Fruit fly (Drosophila melanogaster): ENCODE results near the gene slmb.

Gene slmb

DNA sequence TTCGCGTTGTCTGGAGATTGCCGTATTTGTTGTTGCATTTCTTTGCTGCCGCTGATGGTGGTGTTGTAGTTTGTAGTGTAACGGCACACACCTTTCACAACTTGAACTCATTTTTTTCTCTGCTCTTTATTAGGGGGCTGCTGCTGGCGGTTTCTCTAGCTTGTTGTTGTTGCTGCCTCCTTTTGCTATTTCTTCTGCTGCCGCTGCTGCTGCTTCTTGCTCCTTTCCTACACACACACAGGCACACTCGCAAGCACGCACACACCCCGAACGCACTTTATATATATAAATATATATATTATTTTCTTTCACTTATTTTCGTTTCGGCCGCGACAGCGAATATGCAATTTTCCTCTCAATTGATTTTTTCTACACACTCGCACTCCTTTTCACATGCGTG lies 30.1 kb downstream of the slmb start:
- TF ChIP-seq D1 (tag; optimal IDR thresholded peaks at IDR 0.05), result no peak
- TF ChIP-seq CG10348 (GFP tag; IDR thresholded peaks at IDR 0.05), result no peak
- no peak for TF ChIP-seq CG17806 (tag; optimal IDR thresholded peaks at IDR 0.05)
- no peak for TF ChIP-seq fd96Ca (GFP tag; IDR thresholded peaks at IDR 0.05)
- TF ChIP-seq CG13204 (GFP tag; optimal IDR thresholded peaks at IDR 0.05), result no peak
- no peak for TF ChIP-seq Pif1A (GFP tag; optimal IDR thresholded peaks at IDR 0.05)
- no peak for TF ChIP-seq CG14655 (GFP tag; optimal IDR thresholded peaks at IDR 0.05)
- TF ChIP-seq EcR (GFP tag; optimal IDR thresholded peaks at IDR 0.05), result no peak
- no peak for TF ChIP-seq CG15710 (tag; optimal IDR thresholded peaks at IDR 0.05)

DNA sequence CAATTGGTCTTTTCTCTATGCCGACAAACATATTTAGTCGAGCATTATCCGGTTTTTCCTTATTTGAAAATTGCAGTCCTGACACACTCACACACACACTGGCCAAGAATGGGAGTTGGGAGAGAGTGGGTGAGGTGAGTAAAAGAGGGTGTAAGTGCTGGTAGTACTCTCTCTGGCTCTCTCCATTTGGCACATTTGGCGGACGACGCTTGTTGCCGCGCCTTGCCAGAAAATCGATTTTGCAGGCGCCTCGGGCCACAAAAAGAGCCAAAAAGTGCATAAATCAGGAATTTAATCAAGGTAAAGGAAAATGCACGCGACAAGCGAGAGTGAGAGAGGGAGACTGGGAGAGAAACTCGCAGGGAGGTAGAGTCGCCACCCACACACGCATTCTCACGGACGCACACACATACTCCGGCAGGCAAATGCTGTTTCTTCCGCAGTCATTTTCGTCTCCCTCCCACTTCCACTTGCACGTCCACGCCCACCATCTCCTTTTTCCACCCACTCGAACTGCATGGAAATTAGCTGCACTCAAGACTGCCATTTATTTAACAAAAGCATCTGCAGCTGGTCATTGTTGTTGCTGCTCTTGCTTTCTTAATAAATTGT lies 30.6 kb downstream of the slmb start:
- TF ChIP-seq D1 (tag; optimal IDR thresholded peaks at IDR 0.05), result no peak
- TF ChIP-seq Snoo (tag; optimal IDR thresholded peaks at IDR 0.05), result no peak
- no peak for TF ChIP-seq CG13204 (GFP tag; optimal IDR thresholded peaks at IDR 0.05)
- peak; percentile 36; the same call in 2 of the 3 replicates for TF ChIP-seq fd96Ca (GFP tag; IDR thresholded peaks at IDR 0.05)
- TF ChIP-seq CG4496 (GFP tag; IDR thresholded peaks at IDR 0.05), result no peak
- TF ChIP-seq Ets98B (GFP tag; IDR thresholded peaks at IDR 0.05), result peak; percentile 10; the same call in 1 of the 2 replicates

DNA sequence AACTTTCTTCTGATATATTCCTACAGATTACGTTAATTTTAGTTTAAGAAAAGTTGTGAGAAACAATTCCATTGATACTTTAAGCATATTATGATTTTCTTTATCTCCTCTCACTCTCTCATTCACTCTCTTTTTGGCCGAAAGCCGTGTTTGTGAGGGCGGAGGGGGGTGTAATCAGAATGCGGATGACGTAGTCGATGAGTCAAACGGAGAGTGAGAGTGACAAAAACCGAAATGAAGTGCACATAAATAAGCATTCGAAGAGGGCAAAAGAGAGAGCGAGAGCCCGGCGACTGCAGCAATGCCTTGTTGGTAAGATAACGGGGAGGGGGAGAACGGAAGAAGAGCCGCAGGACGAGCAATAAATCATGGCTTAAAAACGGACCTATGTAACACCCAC lies 33.0 kb downstream of the slmb start:
- TF ChIP-seq CG14655 (GFP tag; optimal IDR thresholded peaks at IDR 0.05), result no peak
- TF ChIP-seq D1 (tag; optimal IDR thresholded peaks at IDR 0.05), result no peak
- no peak for TF ChIP-seq CG13204 (GFP tag; optimal IDR thresholded peaks at IDR 0.05)
- no peak for TF ChIP-seq Snoo (tag; optimal IDR thresholded peaks at IDR 0.05)
- TF ChIP-seq CG17806 (tag; optimal IDR thresholded peaks at IDR 0.05), result no peak
- TF ChIP-seq CG32121 (GFP tag; IDR thresholded peaks at IDR 0.05), result no peak
- no peak for TF ChIP-seq CG34367 (tag; optimal IDR thresholded peaks at IDR 0.05)
- no peak for TF ChIP-seq EcR (GFP tag; optimal IDR thresholded peaks at IDR 0.05)
- TF ChIP-seq CG10348 (GFP tag; IDR thresholded peaks at IDR 0.05), result no peak
- no peak for TF ChIP-seq CG12605 (GFP tag; IDR thresholded peaks at IDR 0.05)
- no peak for TF ChIP-seq fd96Ca (GFP tag; IDR thresholded peaks at IDR 0.05)
- no peak for TF ChIP-seq Pif1B (GFP tag; optimal IDR thresholded peaks at IDR 0.05)
- TF ChIP-seq CG15710 (tag; optimal IDR thresholded peaks at IDR 0.05), result no peak
- TF ChIP-seq gl (tag; optimal IDR thresholded peaks at IDR 0.05), result no peak
- TF ChIP-seq CG9948 (tag; optimal IDR thresholded peaks at IDR 0.05), result no peak

DNA sequence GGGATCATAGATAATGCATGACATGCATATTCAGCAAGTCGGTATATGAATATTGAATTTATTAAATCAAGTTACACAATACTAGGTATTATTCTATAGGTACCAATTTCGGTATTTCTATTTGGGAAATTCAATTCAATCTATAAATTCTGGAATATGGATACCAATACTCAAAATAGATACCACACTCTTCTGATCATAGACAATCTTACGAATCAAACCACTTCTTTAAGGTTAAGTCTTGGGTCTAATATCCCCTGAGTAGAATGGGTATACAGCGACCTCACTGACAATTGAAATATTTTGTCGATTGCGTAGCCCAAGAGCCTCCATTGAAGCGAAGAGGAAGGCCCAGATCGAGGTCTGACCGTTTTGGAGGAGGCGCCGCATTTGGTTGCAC lies 34.5 kb downstream of the slmb start:
- no peak for TF ChIP-seq gl (tag; optimal IDR thresholded peaks at IDR 0.05)
- TF ChIP-seq CG9948 (tag; optimal IDR thresholded peaks at IDR 0.05), result no peak

DNA sequence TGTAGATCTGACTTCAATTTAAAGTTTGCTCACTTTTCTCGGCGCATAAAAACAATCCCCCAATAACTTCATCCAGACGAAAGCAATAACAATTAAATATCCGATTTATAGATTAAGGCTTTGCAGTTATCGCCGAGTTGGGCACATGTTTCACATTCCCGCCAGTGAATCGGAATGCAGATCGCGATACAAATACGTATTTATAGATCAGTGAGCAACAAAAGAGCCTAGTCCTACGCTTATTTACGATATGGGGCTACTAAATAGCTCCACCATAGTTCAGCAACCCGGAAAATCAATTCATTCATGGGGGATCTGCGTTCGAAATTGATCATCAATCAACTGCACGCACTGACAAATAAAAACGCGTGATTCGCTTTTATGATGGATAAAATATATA lies 35.2 kb downstream of the slmb start:
- TF ChIP-seq EcR (GFP tag; optimal IDR thresholded peaks at IDR 0.05) (peak; percentile 64), gl (tag; optimal IDR thresholded peaks at IDR 0.05) (no peak)

DNA sequence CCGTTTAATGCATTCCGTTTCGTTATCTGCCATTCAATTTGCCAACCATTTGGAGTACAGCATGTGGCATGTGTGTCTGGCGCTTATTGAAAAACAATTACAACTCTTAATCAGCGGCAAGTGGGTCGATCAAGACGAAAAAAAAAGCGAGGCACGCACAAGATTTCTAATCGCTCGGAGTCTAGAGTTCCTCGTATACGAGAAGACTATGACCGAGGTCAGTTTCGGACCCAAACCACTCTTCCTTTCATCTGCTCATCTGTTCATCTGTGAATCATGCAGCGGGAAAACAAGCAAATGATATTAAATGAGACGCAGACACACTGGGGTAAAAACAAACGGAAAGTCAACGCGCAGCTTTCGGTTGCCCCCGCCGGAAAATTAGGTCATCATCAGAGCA lies 35.8 kb downstream of the slmb start:
- no peak for TF ChIP-seq Snoo (tag; optimal IDR thresholded peaks at IDR 0.05)
- TF ChIP-seq Ets98B (GFP tag; IDR thresholded peaks at IDR 0.05), result no peak
- peak; percentile 40; the same call in 1 of the 3 replicates for TF ChIP-seq CG4496 (GFP tag; IDR thresholded peaks at IDR 0.05)
- TF ChIP-seq rn (GFP tag; IDR thresholded peaks at IDR 0.05), result no peak
- TF ChIP-seq CG13204 (GFP tag; optimal IDR thresholded peaks at IDR 0.05), result no peak

DNA sequence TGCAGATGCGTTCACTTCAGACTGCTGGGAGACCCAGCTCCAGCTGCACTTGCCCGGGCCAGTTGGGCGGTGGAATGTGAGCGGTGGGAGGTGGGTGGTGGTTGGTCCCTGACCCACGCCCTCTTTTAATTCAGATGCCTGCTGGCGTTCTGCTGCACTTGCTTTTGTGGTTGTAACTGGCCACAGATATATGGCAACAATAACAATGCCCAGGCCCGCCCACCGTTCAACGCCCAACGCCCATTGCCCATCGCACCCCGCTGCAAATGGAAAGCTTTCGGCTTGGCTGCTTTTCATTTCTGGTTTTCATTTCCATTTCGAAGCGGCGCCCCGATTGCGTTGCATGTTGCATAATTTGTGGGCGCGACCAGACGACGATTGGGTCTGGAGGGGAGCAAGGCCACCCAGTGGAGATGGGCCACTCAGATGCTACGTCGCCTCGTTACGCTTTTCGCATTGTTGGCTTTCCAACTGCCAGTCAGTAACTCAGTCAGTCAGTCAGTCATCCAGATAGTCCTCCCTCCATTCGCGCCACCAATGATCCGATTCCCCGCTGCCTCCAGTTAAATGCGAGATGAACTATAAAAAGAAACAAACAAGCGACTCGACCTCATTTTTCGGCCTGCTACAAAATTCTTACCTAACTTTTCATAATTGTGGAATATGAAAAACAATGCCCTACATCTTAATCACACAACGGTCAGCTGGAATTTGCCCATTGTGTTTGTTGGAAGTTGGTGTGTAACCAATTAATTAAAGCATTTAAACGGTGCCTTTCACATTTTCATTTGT lies 36.9 kb downstream of the slmb start:
- TF ChIP-seq Snoo (tag; optimal IDR thresholded peaks at IDR 0.05), result no peak
- TF ChIP-seq CG13204 (GFP tag; optimal IDR thresholded peaks at IDR 0.05), result peak; percentile 20
- TF ChIP-seq EcR (GFP tag; optimal IDR thresholded peaks at IDR 0.05), result peak; percentile 62
- TF ChIP-seq CG32121 (GFP tag; IDR thresholded peaks at IDR 0.05), result no peak
- TF ChIP-seq CG8301 (tag; optimal IDR thresholded peaks at IDR 0.05), result no peak
- TF ChIP-seq CG34367 (tag; optimal IDR thresholded peaks at IDR 0.05), result no peak
- no peak for TF ChIP-seq CG12605 (GFP tag; IDR thresholded peaks at IDR 0.05)

DNA sequence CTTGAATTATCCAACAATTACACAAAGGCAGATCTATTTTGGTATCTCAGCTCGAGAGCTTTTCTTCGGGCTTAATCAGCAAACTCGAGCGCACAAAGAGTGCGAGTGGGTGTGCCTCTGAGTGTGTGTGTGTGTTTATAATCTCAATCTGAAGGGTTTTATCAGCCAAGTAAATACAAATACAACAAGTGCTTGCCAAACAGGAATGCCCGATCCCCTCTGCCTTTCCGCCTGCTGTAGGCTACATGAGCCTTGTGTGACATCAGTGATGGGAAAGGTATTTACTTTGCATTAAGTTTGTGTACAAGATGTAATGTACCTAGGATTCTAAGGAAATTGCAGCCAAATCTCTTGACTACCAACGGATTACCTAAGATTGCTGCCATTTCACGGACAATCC lies 37.9 kb downstream of the slmb start:
- TF ChIP-seq CG4496 (GFP tag; IDR thresholded peaks at IDR 0.05) (peak; percentile 54; the same call in 1 of the 3 replicates), CG12605 (GFP tag; IDR thresholded peaks at IDR 0.05) (0 out of 2 replicates have a peak, but pooled peaks have one; percentile 31), CG34367 (tag; optimal IDR thresholded peaks at IDR 0.05) (peak; percentile 41), fd96Ca (GFP tag; IDR thresholded peaks at IDR 0.05) (peak; percentile 42; the same call in 1 of the 3 replicates), Pif1A (GFP tag; optimal IDR thresholded peaks at IDR 0.05) (peak; percentile 60), Snoo (tag; optimal IDR thresholded peaks at IDR 0.05) (peak; percentile 43), Ets98B (GFP tag; IDR thresholded peaks at IDR 0.05) (peak; percentile 27; the same call in 1 of the 2 replicates), rn (GFP tag; IDR thresholded peaks at IDR 0.05) (no peak), CG10348 (GFP tag; IDR thresholded peaks at IDR 0.05) (no peak), CG13204 (GFP tag; optimal IDR thresholded peaks at IDR 0.05) (no peak), CG32121 (GFP tag; IDR thresholded peaks at IDR 0.05) (peak; percentile 29; the same call in 1 of the 2 replicates), Pif1B (GFP tag; optimal IDR thresholded peaks at IDR 0.05) (peak; percentile 64), gl (tag; optimal IDR thresholded peaks at IDR 0.05) (peak; percentile 12), CG8159 (tag; optimal IDR thresholded peaks at IDR 0.05) (peak; percentile 32)

Data from whole organism, pupa.